Fruit fly (Drosophila melanogaster) whole organism, prepupa: ENCODE measurements around the gene Osi13.
A peak's percentile ranks its signal among the peaks of the same experiment; 100 is the strongest.

Experiments used
- Blimp-1 ChIP-seq: fragments of 200-800 bp; sonication (Bioruptor generic); optimal IDR thresholded peaks from 3 replicates; lab custom pipeline; 2017; ENCODE audit warnings: missing biosample characterization, missing genetic modification characterization, mild to moderate bottlenecking, moderate library complexity, missing genetic modification reagents
- CG10631 ChIP-seq: fragments of 200-800 bp; sonication (Bioruptor generic); optimal IDR thresholded peaks from 2 replicates; lab custom pipeline; 2016; ENCODE audit warnings: missing biosample characterization, missing genetic modification characterization
- CG11762 ChIP-seq: fragments of 200-800 bp; sonication (Bioruptor generic); optimal IDR thresholded peaks from 3 replicates; lab custom pipeline; 2016; ENCODE audit warnings: missing biosample characterization, missing genetic modification characterization; ENCODE audit not compliant: insufficient read depth
- CG15336 ChIP-seq: fragments of 200-800 bp; sonication (Bioruptor generic); IDR thresholded peaks from 2 replicates; pipeline ENCODE4 v1.3.6; 2022; ENCODE audit warnings: missing biosample characterization, missing genetic modification characterization
- CG1621 ChIP-seq: fragments of 200-800 bp; sonication (Bioruptor generic); optimal IDR thresholded peaks from 3 replicates; lab custom pipeline; 2018; ENCODE audit warnings: missing biosample characterization, mild to moderate bottlenecking, missing genetic modification characterization
- CG3032 ChIP-seq: fragments of 200-800 bp; optimal IDR thresholded peaks from 2 replicates; lab custom pipeline; 2019; ENCODE audit warnings: missing biosample characterization, mild to moderate bottlenecking, missing genetic modification characterization, moderate library complexity
- CG31627 ChIP-seq: fragments of 200-800 bp; sonication (Bioruptor generic); optimal IDR thresholded peaks from 3 replicates; lab custom pipeline; 2016; ENCODE audit warnings: missing biosample characterization, missing genetic modification characterization
- CG32006 ChIP-seq: fragments of 200-800 bp; sonication (Bioruptor generic); optimal IDR thresholded peaks from 3 replicates; lab custom pipeline; 2017; ENCODE audit warnings: missing biosample characterization, mild to moderate bottlenecking, missing genetic modification characterization
- CG3919 ChIP-seq: fragments of 200-800 bp; sonication (Bioruptor generic); optimal IDR thresholded peaks from 3 replicates; lab custom pipeline; 2016; ENCODE audit warnings: missing biosample characterization, missing genetic modification characterization
- CG6163 ChIP-seq: fragments of 200-800 bp; sonication (Bioruptor generic); IDR thresholded peaks from 3 replicates; pipeline ENCODE4 v1.3.6; 2022; ENCODE audit warnings: missing biosample characterization, missing genetic modification characterization
- CG6276 ChIP-seq: fragments of 200-800 bp; sonication (Bioruptor generic); optimal IDR thresholded peaks from 2 replicates; lab custom pipeline; 2017; ENCODE audit warnings: missing biosample characterization, mild to moderate bottlenecking, missing genetic modification characterization
- CG8119 ChIP-seq: fragments of 200-800 bp; sonication (Bioruptor generic); IDR thresholded peaks from 3 replicates; pipeline ENCODE4 v1.3.6; 2022; ENCODE audit warnings: missing biosample characterization, missing genetic modification characterization
- CG8632 ChIP-seq: fragments of 200-800 bp; sonication (Bioruptor generic); optimal IDR thresholded peaks from 3 replicates; lab custom pipeline; 2016; ENCODE audit warnings: missing biosample characterization, missing genetic modification characterization
- CG9139 ChIP-seq: fragments of 200-800 bp; sonication (Bioruptor generic); optimal IDR thresholded peaks from 3 replicates; lab custom pipeline; 2017; ENCODE audit warnings: missing biosample characterization, mild to moderate bottlenecking, missing genetic modification characterization
- Eip75B ChIP-seq: fragments of 200-800 bp; sonication (Bioruptor generic); optimal IDR thresholded peaks from 3 replicates; lab custom pipeline; 2016; ENCODE audit warnings: missing biosample characterization, missing genetic modification characterization
- Eip78C ChIP-seq: fragments of 200-800 bp; sonication (Bioruptor generic); peaks from one replicate; lab custom pipeline; 2016; ENCODE audit warnings: missing biosample characterization, missing genetic modification characterization
- Eip93F ChIP-seq: fragments of 200-800 bp; sonication (Bioruptor generic); optimal IDR thresholded peaks from 2 replicates; lab custom pipeline; 2016; ENCODE audit warnings: missing biosample characterization, mild to moderate bottlenecking, missing genetic modification characterization
- Ets96B ChIP-seq: fragments of 200-800 bp; optimal IDR thresholded peaks from 2 replicates; lab custom pipeline; 2019; ENCODE audit warnings: missing biosample characterization, mild to moderate bottlenecking, missing genetic modification characterization, moderate library complexity
- Hr4 ChIP-seq: fragments of 200-800 bp; sonication (Bioruptor generic); optimal IDR thresholded peaks from 3 replicates; lab custom pipeline; 2016; ENCODE audit warnings: missing biosample characterization, missing genetic modification characterization
- OdsH ChIP-seq: fragments of 200-800 bp; sonication (Bioruptor generic); optimal IDR thresholded peaks from 3 replicates; lab custom pipeline; 2016; ENCODE audit warnings: missing biosample characterization, missing genetic modification characterization
- Smox ChIP-seq: fragments of 200-800 bp; sonication (Bioruptor generic); optimal IDR thresholded peaks from 3 replicates; lab custom pipeline; 2016; ENCODE audit warnings: missing biosample characterization, missing genetic modification characterization
- Sox102F ChIP-seq: fragments of 200-800 bp; sonication (Bioruptor generic); optimal IDR thresholded peaks from 2 replicates; lab custom pipeline; 2016; ENCODE audit warnings: missing biosample characterization, mild to moderate bottlenecking, missing genetic modification characterization
- Sox14 ChIP-seq: fragments of 200-800 bp; sonication (Bioruptor generic); optimal IDR thresholded peaks from 3 replicates; lab custom pipeline; 2016; ENCODE audit warnings: missing biosample characterization, missing genetic modification characterization
- Sox15 ChIP-seq: fragments of 200-800 bp; sonication (Bioruptor generic); optimal IDR thresholded peaks from 3 replicates; lab custom pipeline; 2016; ENCODE audit warnings: missing biosample characterization, missing genetic modification characterization
- dsx ChIP-seq: fragments of 200-800 bp; optimal IDR thresholded peaks from 3 replicates; lab custom pipeline; 2019; ENCODE audit warnings: missing biosample characterization, mild to moderate bottlenecking, missing genetic modification characterization, moderate library complexity; ENCODE audit not compliant: poor library complexity, severe bottlenecking
- eg ChIP-seq: fragments of 200-800 bp; sonication (Bioruptor generic); IDR thresholded peaks from 3 replicates; pipeline ENCODE4 v1.3.6; 2022; ENCODE audit warnings: missing biosample characterization, missing genetic modification characterization
- esn ChIP-seq: fragments of 200-800 bp; sonication (Bioruptor generic); optimal IDR thresholded peaks from 2 replicates; lab custom pipeline; 2016; ENCODE audit warnings: missing biosample characterization, mild to moderate bottlenecking, missing genetic modification characterization, moderate library complexity
- fd59A ChIP-seq: fragments of 200-800 bp; sonication (Bioruptor generic); optimal IDR thresholded peaks from 2 replicates; lab custom pipeline; 2017; ENCODE audit warnings: missing biosample characterization, mild to moderate bottlenecking, missing genetic modification characterization, missing genetic modification reagents
- lz ChIP-seq: fragments of 200-800 bp; sonication (Bioruptor generic); optimal IDR thresholded peaks from 3 replicates; lab custom pipeline; 2016; ENCODE audit warnings: missing biosample characterization, missing genetic modification characterization
- net ChIP-seq: fragments of 200-800 bp; sonication (Bioruptor generic); optimal IDR thresholded peaks from 3 replicates; lab custom pipeline; 2016; ENCODE audit warnings: missing biosample characterization, missing genetic modification characterization
- ss ChIP-seq, 2 experiments: fragments of 200-800 bp; sonication (Bioruptor generic); optimal IDR thresholded peaks; 2 replicates in 1 of 2; 3 replicates in 1 of 2; lab custom pipeline; 2017 to 2018; ENCODE audit warnings: mild to moderate bottlenecking in 2 of 2, missing biosample characterization in 2 of 2, missing genetic modification characterization in 2 of 2, moderate library complexity in 1 of 2
- topi ChIP-seq: fragments of 200-800 bp; sonication (Bioruptor generic); optimal IDR thresholded peaks from 3 replicates; lab custom pipeline; 2016; ENCODE audit warnings: missing biosample characterization, missing genetic modification characterization
- vri ChIP-seq: fragments of 200-800 bp; sonication (Bioruptor generic); optimal IDR thresholded peaks from 3 replicates; lab custom pipeline; 2016; ENCODE audit warnings: missing biosample characterization, mild to moderate bottlenecking, missing genetic modification characterization

The Osi13 gene

dm6 chr3R:6306584-6306983 lies 15.0 kb downstream of the Osi13 start, which contains the start of gene CG46026:
CG46026 (plus strand) TSS chr3R:6306884.
- TF ChIP-seq OdsH (GFP tag; lab: Kevin White, UChicago) (no peak), CG11762 (GFP tag; lab: Kevin White, UChicago) (no peak), Hr4 (no peak), CG10631 (GFP tag; lab: Kevin White, UChicago) (no peak), CG31627 (GFP tag; lab: Kevin White, UChicago) (no peak), topi (GFP tag; lab: Kevin White, UChicago) (no peak), Smox (no peak), net (GFP tag; lab: Kevin White, UChicago) (no peak), CG3032 (tag; lab: Kevin White, UChicago) (no peak), CG1621 (tag; lab: Kevin White, UChicago) (no peak), Sox102F (GFP tag; lab: Kevin White, UChicago) (no peak), lz (no peak), vri (no peak), CG8632 (GFP tag; lab: Kevin White, UChicago) (no peak), esn (GFP tag; lab: Kevin White, UChicago) (no peak)
- TF ChIP-seq, all 60 proteins: peak for 0

DNA sequence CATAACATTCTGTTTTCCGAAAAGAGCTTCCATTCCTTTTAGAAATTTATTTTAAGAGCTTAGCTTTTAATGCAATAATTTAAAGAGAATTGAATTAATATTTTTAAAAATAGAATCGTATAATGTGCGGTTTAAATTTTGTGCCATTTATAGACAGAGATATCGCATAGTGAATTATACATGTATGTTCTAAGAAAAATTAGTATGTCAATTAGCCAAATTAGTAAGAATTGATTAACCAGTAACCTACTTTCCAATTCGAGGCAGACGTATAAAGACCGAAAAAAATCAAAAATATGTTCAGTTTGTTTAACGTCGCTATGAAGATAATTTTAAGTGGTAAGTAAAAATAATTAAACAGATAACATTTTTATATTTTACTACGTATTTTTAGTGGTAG lies 18.1 kb downstream of the Osi13 start, which contains the start of gene CG31560:
CG31560 (plus strand) TSS at position 301 of the 400 bp plus-strand sequence.
- TF ChIP-seq fd59A (GFP tag; lab: Kevin White, UChicago) (no peak), CG15336 (GFP tag; lab: Robert Waterston, UW) (no peak), Sox14 (GFP tag; lab: Kevin White, UChicago) (no peak), CG8632 (GFP tag; lab: Kevin White, UChicago) (no peak), CG1621 (tag; lab: Kevin White, UChicago) (no peak), Ets96B (tag; lab: Kevin White, UChicago) (no peak), esn (GFP tag; lab: Kevin White, UChicago) (no peak), Sox15 (GFP tag; lab: Kevin White, UChicago) (no peak), dsx (no peak), CG32006 (GFP tag; lab: Kevin White, UChicago) (no peak), Eip75B (GFP tag; lab: Kevin White, UChicago) (no peak), topi (GFP tag; lab: Kevin White, UChicago) (no peak), Eip93F (GFP tag; lab: Kevin White, UChicago) (no peak), CG11762 (GFP tag; lab: Kevin White, UChicago) (no peak), CG6163 (no peak), CG8119 (GFP tag; lab: Robert Waterston, UW) (no peak)

DNA sequence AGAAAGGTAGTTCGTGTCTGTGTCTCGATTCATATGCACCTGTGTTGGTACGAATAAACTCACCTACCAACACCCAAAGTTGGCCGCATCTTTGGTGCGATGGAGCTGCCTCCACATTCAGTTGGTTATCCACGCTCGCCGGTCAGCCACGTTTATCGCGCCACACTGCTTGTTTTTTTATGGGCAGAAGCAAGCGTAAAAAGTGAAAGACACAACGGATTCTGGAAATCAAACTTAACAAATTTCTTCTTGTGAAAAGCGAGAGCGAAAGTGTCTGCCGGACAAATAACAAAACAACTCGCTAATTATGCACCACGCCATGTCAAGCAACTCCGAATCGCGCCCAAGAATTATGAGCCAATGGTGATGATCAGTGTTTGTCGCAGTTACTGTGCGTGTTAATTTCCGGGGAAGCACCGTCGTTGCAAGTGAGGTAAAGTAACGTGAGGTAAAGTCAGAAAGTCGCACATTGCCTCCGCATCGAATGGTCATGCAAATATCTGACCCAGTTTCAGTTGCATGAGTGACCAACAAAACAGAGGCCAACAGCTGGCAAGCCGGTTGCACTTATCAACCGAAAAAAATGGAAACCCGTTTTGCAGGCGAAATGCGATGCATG lies 20.2 kb downstream of the Osi13 start, which contains the start of gene Osi17:
Osi17 (plus strand) TSS at position 132 of the 619 bp plus-strand sequence.
- peak; percentile 89 for TF ChIP-seq Blimp-1
- TF ChIP-seq Eip75B (GFP tag; lab: Kevin White, UChicago) = peak; percentile 52
- TF ChIP-seq esn (GFP tag; lab: Kevin White, UChicago) = no peak

- peak in 1 of 2 experiments; percentile 66 for TF ChIP-seq ss (GFP tag; optimal IDR thresholded peaks at IDR 0.05; lab: Kevin White, UChicago)
- TF ChIP-seq OdsH (GFP tag; lab: Kevin White, UChicago) = no peak
- peak; percentile 38; the same call in 1 of the 3 replicates for TF ChIP-seq eg (GFP tag; lab: Robert Waterston, UW)
- 0 out of 3 replicates have a peak, but pooled peaks have one; percentile 21 for TF ChIP-seq CG8119 (GFP tag; lab: Robert Waterston, UW)
- TF ChIP-seq Eip78C = peak; percentile 55
- TF ChIP-seq CG3919 (GFP tag; lab: Kevin White, UChicago) = no peak
- no peak for TF ChIP-seq CG9139 (GFP tag; lab: Kevin White, UChicago)
- TF ChIP-seq CG6276 (GFP tag; lab: Kevin White, UChicago) = no peak
Observed at dm6 chr3R:6315078-6315477, 23.5 kb downstream of the Osi13 start.
